Worm (Caenorhabditis elegans): ENCODE data around the gene CD4.11.

- no peak for TF ChIP-seq klf-2 (GFP tag; conservative IDR thresholded peaks at IDR 0.05)
- TF ChIP-seq cog-1 (tag; optimal IDR thresholded peaks at IDR 0.05) = no peak
Measured at ce11 chrV:5591887-5592286, 7.0 kb downstream of the CD4.11 start.
